Worm (Caenorhabditis elegans) whole organism, young adult: Measurements from ENCODE around the gene F26D10.13.
"Not testable (repeated sequence)": the region's sequence is repeated elsewhere in the genome, so short reads cannot be mapped to it uniquely, and the experiment has no call there.

Experiments used
- B0019.2 ChIP-seq: fragments of 200-800 bp; sonication (Bioruptor generic); conservative IDR thresholded peaks from 2 replicates; pipeline ENCODE4 v1.3.6; 2022; ENCODE audit warnings: missing genetic modification reagents, missing genetic modification characterization, missing compliant biosample characterization
- B0261.1 ChIP-seq: sonication (generic microtip); optimal IDR thresholded peaks from 2 replicates; lab custom pipeline; 2016; ENCODE audit warnings: mild to moderate bottlenecking, missing genetic modification characterization, moderate library complexity, missing compliant biosample characterization
- D2030.7 ChIP-seq: fragments of 200-800 bp; sonication (Bioruptor generic); IDR thresholded peaks from 2 replicates; pipeline ENCODE4 v1.3.6; 2022; ENCODE audit warnings: missing genetic modification reagents, missing genetic modification characterization, missing compliant biosample characterization
- F33H1.4 ChIP-seq: fragments of 200-800 bp; sonication (Bioruptor generic); IDR thresholded peaks from 2 replicates; pipeline ENCODE4 v1.3.6; 2022; ENCODE audit warnings: missing genetic modification reagents, missing genetic modification characterization, missing compliant biosample characterization
- F52B5.7 ChIP-seq: sonication (generic microtip); optimal IDR thresholded peaks from 2 replicates; lab custom pipeline; 2016; ENCODE audit warnings: mild to moderate bottlenecking, missing genetic modification characterization, missing compliant biosample characterization
- F55B11.4 ChIP-seq: sonication (generic microtip); optimal IDR thresholded peaks from 2 replicates; lab custom pipeline; 2016; ENCODE audit warnings: missing compliant biosample characterization, missing genetic modification characterization, borderline replicate concordance; ENCODE audit not compliant: insufficient read depth
- Y53F4B.3 ChIP-seq: fragments of 200-800 bp; sonication (Bioruptor generic); IDR thresholded peaks from 2 replicates; pipeline ENCODE4 v1.3.6; 2022; ENCODE audit warnings: missing genetic modification reagents, missing genetic modification characterization, missing compliant biosample characterization
- Y79H2A.3 ChIP-seq: fragments of 200-800 bp; sonication (Bioruptor generic); conservative IDR thresholded peaks from 2 replicates; pipeline ENCODE4 v1.3.6; 2022; ENCODE audit warnings: missing genetic modification reagents, missing genetic modification characterization, missing compliant biosample characterization
- aptf-2 ChIP-seq: fragments of 200-800 bp; sonication (Bioruptor generic); conservative IDR thresholded peaks from 2 replicates; pipeline ENCODE4 v1.3.6; 2022; ENCODE audit warnings: missing genetic modification reagents, missing genetic modification characterization, missing compliant biosample characterization
- aptf-3 ChIP-seq: fragments of 200-800 bp; sonication (Bioruptor generic); IDR thresholded peaks from 2 replicates; pipeline ENCODE4 v1.3.6; 2022; ENCODE audit warnings: missing genetic modification characterization, missing compliant biosample characterization
- athp-1 ChIP-seq: sonication (generic microtip); optimal IDR thresholded peaks from 2 replicates; lab custom pipeline; 2017; ENCODE audit warnings: mild to moderate bottlenecking, missing genetic modification characterization, missing compliant biosample characterization
- attf-3 ChIP-seq: fragments of 200-800 bp; sonication (Bioruptor generic); conservative IDR thresholded peaks from 2 replicates; pipeline ENCODE4 v1.3.6; 2022; ENCODE audit warnings: missing genetic modification reagents, missing genetic modification characterization, missing compliant biosample characterization
- bed-1 ChIP-seq: fragments of 200-800 bp; sonication (Bioruptor generic); IDR thresholded peaks from 2 replicates; pipeline ENCODE4 v1.3.6; 2022; ENCODE audit warnings: missing genetic modification reagents, missing genetic modification characterization, missing compliant biosample characterization
- ceh-100 ChIP-seq: fragments of 200-800 bp; sonication (Bioruptor generic); IDR thresholded peaks from 2 replicates; pipeline ENCODE4 v1.3.6; 2022; ENCODE audit warnings: missing genetic modification reagents, missing genetic modification characterization, missing compliant biosample characterization
- ceh-91 ChIP-seq: fragments of 200-800 bp; sonication (Bioruptor generic); IDR thresholded peaks from 2 replicates; pipeline ENCODE4 v1.3.6; 2022; ENCODE audit warnings: missing genetic modification reagents, missing genetic modification characterization, missing compliant biosample characterization
- dox-1 ChIP-seq: fragments of 200-800 bp; sonication (Bioruptor generic); IDR thresholded peaks from 2 replicates; pipeline ENCODE4 v1.3.6; 2022; ENCODE audit warnings: missing genetic modification reagents, missing genetic modification characterization, missing compliant biosample characterization
- dpff-1 ChIP-seq: sonication (generic microtip); optimal IDR thresholded peaks from 2 replicates; lab custom pipeline; 2017; ENCODE audit warnings: mild to moderate bottlenecking, missing genetic modification characterization, missing compliant biosample characterization
- egl-18 ChIP-seq: fragments of 200-800 bp; sonication (Bioruptor generic); IDR thresholded peaks from 2 replicates; pipeline ENCODE4 v1.3.6; 2022; ENCODE audit warnings: missing genetic modification reagents, missing genetic modification characterization, missing compliant biosample characterization
- egl-44 ChIP-seq: fragments of 200-800 bp; sonication (Bioruptor generic); IDR thresholded peaks from 2 replicates; pipeline ENCODE4 v1.3.6; 2022; ENCODE audit warnings: missing genetic modification reagents, missing genetic modification characterization, missing compliant biosample characterization
- ets-4 ChIP-seq: fragments of 200-800 bp; sonication (Bioruptor generic); optimal IDR thresholded peaks from 2 replicates; lab custom pipeline; 2018; ENCODE audit warnings: mild to moderate bottlenecking, missing genetic modification characterization, missing compliant biosample characterization
- him-1 ChIP-seq: sonication (generic microtip); optimal IDR thresholded peaks from 2 replicates; lab custom pipeline; 2016; ENCODE audit warnings: missing genotype, missing genetic modification reagents, missing genetic modification characterization, missing compliant biosample characterization
- hlh-12 ChIP-seq: sonication (generic microtip); optimal IDR thresholded peaks from 2 replicates; lab custom pipeline; 2016; ENCODE audit warnings: missing genetic modification characterization, missing compliant biosample characterization
- hmg-1.2 ChIP-seq: fragments of 200-800 bp; sonication (Bioruptor generic); IDR thresholded peaks from 2 replicates; pipeline ENCODE4 v1.3.6; 2022; ENCODE audit warnings: missing genetic modification reagents, missing genetic modification characterization, missing compliant biosample characterization
- hrde-1 ChIP-seq: sonication (generic microtip); optimal IDR thresholded peaks from 2 replicates; lab custom pipeline; 2016; ENCODE audit warnings: missing genetic modification characterization, mild to moderate bottlenecking, missing compliant biosample characterization, moderate library complexity, missing genotype, missing genetic modification reagents, borderline replicate concordance
- hsf-1 ChIP-seq: fragments of 200-800 bp; sonication (Bioruptor generic); IDR thresholded peaks from 2 replicates; pipeline ENCODE4 v1.3.6; 2022; ENCODE audit warnings: missing genetic modification reagents, missing genetic modification characterization, missing compliant biosample characterization
- let-526 ChIP-seq: fragments of 200-800 bp; sonication (Bioruptor generic); IDR thresholded peaks from 2 replicates; pipeline ENCODE4 v1.3.6; 2022; ENCODE audit warnings: missing genetic modification reagents, missing genetic modification characterization, missing compliant biosample characterization
- let-607 ChIP-seq, 2 experiments: fragments of 200-800 bp in 1 of 2; sonication (Bioruptor generic) in 1 of 2; sonication (generic microtip) in 1 of 2; optimal IDR thresholded peaks; 2 replicates each; lab custom pipeline; 2016 to 2018; ENCODE audit warnings: mild to moderate bottlenecking in 2 of 2, missing compliant biosample characterization in 2 of 2, missing genetic modification characterization in 2 of 2, moderate library complexity in 2 of 2, missing genotype in 1 of 2
- lin-40 ChIP-seq: sonication (generic microtip); optimal IDR thresholded peaks from 2 replicates; lab custom pipeline; 2016; ENCODE audit warnings: missing genetic modification characterization, mild to moderate bottlenecking, missing compliant biosample characterization, missing genotype, missing genetic modification reagents
- lsl-1 ChIP-seq: fragments of 200-800 bp; sonication (Bioruptor generic); optimal IDR thresholded peaks from 2 replicates; lab custom pipeline; 2018; ENCODE audit warnings: mild to moderate bottlenecking, missing genetic modification characterization, moderate library complexity, missing compliant biosample characterization
- madf-3 ChIP-seq: fragments of 200-800 bp; sonication (Bioruptor generic); IDR thresholded peaks from 2 replicates; pipeline ENCODE4 v1.3.6; 2022; ENCODE audit warnings: missing genetic modification reagents, missing genetic modification characterization, missing compliant biosample characterization
- madf-6 ChIP-seq: fragments of 200-800 bp; sonication (Bioruptor generic); IDR thresholded peaks from 2 replicates; pipeline ENCODE4 v1.3.6; 2022; ENCODE audit warnings: missing genetic modification reagents, missing genetic modification characterization, missing compliant biosample characterization
- mel-28 ChIP-seq: sonication (generic microtip); optimal IDR thresholded peaks from 2 replicates; lab custom pipeline; 2016; ENCODE audit warnings: borderline replicate concordance, mild to moderate bottlenecking, missing genetic modification characterization, missing compliant biosample characterization
- repo-1 ChIP-seq: sonication (generic microtip); optimal IDR thresholded peaks from 2 replicates; lab custom pipeline; 2017; ENCODE audit warnings: mild to moderate bottlenecking, missing genetic modification characterization, missing compliant biosample characterization
- sdz-38 ChIP-seq: sonication (generic microtip); optimal IDR thresholded peaks from 2 replicates; lab custom pipeline; 2016; ENCODE audit warnings: missing genotype, missing genetic modification characterization, missing compliant biosample characterization
- snpc-4 ChIP-seq, 5 experiments: fragments of 150-350 bp in 1 of 5; sonication (generic microtip) in 4 of 5; optimal IDR thresholded peaks; 2 replicates each; lab custom pipeline; 2014 to 2018; ENCODE audit warnings: missing genetic modification characterization in 5 of 5, missing biosample characterization in 3 of 5, antibody characterized with exemption in 2 of 5, mild to moderate bottlenecking in 2 of 5, missing compliant biosample characterization in 2 of 5, missing genotype in 2 of 5, moderate library complexity in 2 of 5, missing genetic modification reagents in 1 of 5
- sptf-2 ChIP-seq: fragments of 200-800 bp; sonication (Bioruptor generic); optimal IDR thresholded peaks from 2 replicates; lab custom pipeline; 2018; ENCODE audit warnings: mild to moderate bottlenecking, missing genetic modification characterization, missing compliant biosample characterization
- tbx-9 ChIP-seq: sonication (generic microtip); optimal IDR thresholded peaks from 2 replicates; lab custom pipeline; 2016; ENCODE audit warnings: borderline replicate concordance, missing genetic modification characterization, inconsistent platforms, missing compliant biosample characterization
- zfh-2 ChIP-seq: fragments of 200-800 bp; sonication (Bioruptor generic); conservative IDR thresholded peaks from 2 replicates; pipeline ENCODE4 v1.3.6; 2022; ENCODE audit warnings: missing genetic modification reagents, missing genetic modification characterization, missing compliant biosample characterization
- ztf-6 ChIP-seq: fragments of 200-800 bp; sonication (Bioruptor generic); IDR thresholded peaks from 2 replicates; pipeline ENCODE4 v1.3.6; 2022; ENCODE audit warnings: missing genetic modification reagents, missing genetic modification characterization, missing compliant biosample characterization

Gene F26D10.13

ce11 chrIV:17284511-17285089, 20.0 kb upstream of the F26D10.13 start:
- peak; percentile 66 for TF ChIP-seq madf-6 (GFP tag; lab: Robert Waterston, UW)
- peak; percentile 62 for TF ChIP-seq attf-3 (GFP tag; lab: Robert Waterston, UW)
- peak; percentile 3 for TF ChIP-seq athp-1 (tag; lab: Kevin White, UChicago)
- TF ChIP-seq dox-1: peak; percentile 57
- TF ChIP-seq snpc-4 (GFP tag; optimal IDR thresholded peaks at IDR 0.05; lab: Kevin White, UChicago): not testable (repeated sequence)
- peak in 1 of 4 experiments; percentile 59 for TF ChIP-seq snpc-4 (tag; optimal IDR thresholded peaks at IDR 0.05; lab: Kevin White, UChicago)
- TF ChIP-seq D2030.7 (GFP tag; lab: Robert Waterston, UW): peak; percentile 86
- peak; percentile 18; the same call in 1 of the 2 replicates for TF ChIP-seq hmg-1.2 (GFP tag; lab: Robert Waterston, UW)
- peak; percentile 82 for TF ChIP-seq hsf-1 (GFP tag; lab: Robert Waterston, UW)

ce11 chrIV:17284099-17284498, 19.5 kb upstream of the F26D10.13 start, which contains the start of gene nra-1:
Gene nra-1, minus strand, starts transcription at chrIV:17284199.
- no peak for TF ChIP-seq snpc-4 (GFP tag; optimal IDR thresholded peaks at IDR 0.05; lab: Kevin White, UChicago)
- no peak for TF ChIP-seq snpc-4 (tag; optimal IDR thresholded peaks at IDR 0.05; lab: Kevin White, UChicago)
- TF ChIP-seq F52B5.7 (tag; lab: Kevin White, UChicago): no peak
- no peak for TF ChIP-seq let-526

- TF ChIP-seq Y79H2A.3 (GFP tag; lab: Robert Waterston, UW): no peak
- no peak; the same call in 1 of the 2 replicates for TF ChIP-seq ceh-91 (GFP tag; lab: Robert Waterston, UW)
- TF ChIP-seq ceh-100 (GFP tag; lab: Robert Waterston, UW): peak; percentile 79; the same call in 1 of the 2 replicates
- peak; percentile 67 for TF ChIP-seq dpff-1
- peak; percentile 9 for TF ChIP-seq hlh-12 (tag; lab: Kevin White, UChicago)
- TF ChIP-seq F33H1.4 (GFP tag; lab: Robert Waterston, UW): peak; percentile 6; the same call in 1 of the 2 replicates
- TF ChIP-seq bed-1 (GFP tag; lab: Robert Waterston, UW): peak; percentile 90; the same call in 1 of the 2 replicates
- peak; percentile 27 for TF ChIP-seq B0261.1 (tag; lab: Kevin White, UChicago)
- TF ChIP-seq ztf-6 (GFP tag; lab: Robert Waterston, UW): peak; percentile 27; the same call in 1 of the 2 replicates
- peak; percentile 27; the same call in 1 of the 2 replicates for TF ChIP-seq B0019.2 (GFP tag; lab: Robert Waterston, UW)
- peak; percentile 97 for TF ChIP-seq repo-1 (tag; lab: Kevin White, UChicago)
- no peak for TF ChIP-seq aptf-2 (GFP tag; lab: Robert Waterston, UW)
- TF ChIP-seq zfh-2 (GFP tag; lab: Robert Waterston, UW): peak; percentile 96
- TF ChIP-seq egl-44 (GFP tag; lab: Robert Waterston, UW): peak; percentile 56; the same call in 1 of the 2 replicates
- no peak for TF ChIP-seq sptf-2 (GFP tag; lab: Kevin White, UChicago)
- no peak for TF ChIP-seq sdz-38 (tag; lab: Kevin White, UChicago)
- peak; percentile 76 for TF ChIP-seq madf-6 (GFP tag; lab: Robert Waterston, UW)
- no peak for TF ChIP-seq F55B11.4 (tag; lab: Kevin White, UChicago)
- TF ChIP-seq Y53F4B.3 (GFP tag; lab: Robert Waterston, UW): no peak
- TF ChIP-seq egl-18 (GFP tag; lab: Robert Waterston, UW): no peak
- TF ChIP-seq lin-40: peak; percentile 82
- peak; percentile 83 for TF ChIP-seq tbx-9 (tag; lab: Kevin White, UChicago)
- TF ChIP-seq ets-4 (GFP tag; lab: Kevin White, UChicago): peak; percentile 1
- peak; percentile 92; the same call in 1 of the 2 replicates for TF ChIP-seq madf-3 (GFP tag; lab: Robert Waterston, UW)
- TF ChIP-seq him-1 (tag; lab: Kevin White, UChicago): peak; percentile 67
- TF ChIP-seq hrde-1 (tag; lab: Kevin White, UChicago): peak; percentile 60
- TF ChIP-seq aptf-3: peak; percentile 73; the same call in 1 of the 2 replicates
- peak; percentile 29 to 46 for TF ChIP-seq let-607 (tag; optimal IDR thresholded peaks at IDR 0.05; lab: Kevin White, UChicago)
- peak; percentile 65 for TF ChIP-seq lsl-1 (GFP tag; lab: Kevin White, UChicago)
- TF ChIP-seq mel-28: peak; percentile 49
These were observed 16.7 kb upstream of the F26D10.13 start for ce11 chrIV:17281060-17282021.
